Fruit fly (Drosophila melanogaster) whole organism, embryonic: ENCODE results near the gene CG9426.

Experiments used
- Abd-B ChIP-seq: fragments of 200-800 bp; sonication (Bioruptor generic); optimal IDR thresholded peaks from 2 replicates; lab custom pipeline; 2018; ENCODE audit warnings: missing biosample characterization, mild to moderate bottlenecking, missing genetic modification characterization, moderate library complexity
- CG11456 ChIP-seq: fragments of 200-800 bp; sonication (Bioruptor generic); IDR thresholded peaks from 3 replicates; pipeline ENCODE4 v1.3.6; 2022; ENCODE audit warnings: missing biosample characterization, missing genetic modification characterization
- CG12104 ChIP-seq: fragments of 200-800 bp; sonication (Bioruptor generic); optimal IDR thresholded peaks from 3 replicates; lab custom pipeline; 2016; ENCODE audit warnings: missing biosample characterization, missing genetic modification characterization
- CG1233 ChIP-seq: fragments of 200-800 bp; sonication (Bioruptor generic); optimal IDR thresholded peaks from 4 replicates; lab custom pipeline; 2018; ENCODE audit warnings: missing biosample characterization, mild to moderate bottlenecking, missing genetic modification characterization
- CG12391 ChIP-seq: fragments of 200-800 bp; sonication (Bioruptor generic); optimal IDR thresholded peaks from 3 replicates; lab custom pipeline; 2018; ENCODE audit warnings: missing biosample characterization, mild to moderate bottlenecking, missing genetic modification characterization, moderate library complexity
- CG13123 ChIP-seq: fragments of 200-800 bp; sonication (Bioruptor generic); optimal IDR thresholded peaks from 2 replicates; lab custom pipeline; 2016; ENCODE audit warnings: missing biosample characterization, missing genetic modification characterization
- CG13894 ChIP-seq: fragments of 200-800 bp; sonication (Bioruptor generic); optimal IDR thresholded peaks from 3 replicates; lab custom pipeline; 2018; ENCODE audit warnings: missing biosample characterization, mild to moderate bottlenecking, missing genetic modification characterization, moderate library complexity
- CG15514 ChIP-seq: fragments of 200-800 bp; sonication (Bioruptor generic); optimal IDR thresholded peaks from 3 replicates; lab custom pipeline; 2017; ENCODE audit warnings: missing biosample characterization, missing genetic modification characterization, mild to moderate bottlenecking, moderate library complexity, missing genetic modification reagents
- CG18262 ChIP-seq: fragments of 200-800 bp; optimal IDR thresholded peaks from 3 replicates; lab custom pipeline; 2019; ENCODE audit warnings: missing biosample characterization, mild to moderate bottlenecking, missing genetic modification characterization, moderate library complexity
- CG18764 ChIP-seq: fragments of 200-800 bp; sonication (Bioruptor generic); optimal IDR thresholded peaks from 3 replicates; lab custom pipeline; 2016; ENCODE audit warnings: missing biosample characterization, missing genetic modification characterization
- CG31224 ChIP-seq: fragments of 200-800 bp; sonication (Bioruptor generic); IDR thresholded peaks from 2 replicates; pipeline ENCODE4 v1.3.6; 2022; ENCODE audit warnings: missing biosample characterization, missing genetic modification characterization
- CG32772 ChIP-seq: fragments of 200-800 bp; sonication (Bioruptor generic); IDR thresholded peaks from 2 replicates; pipeline ENCODE4 v1.3.6; 2022; ENCODE audit warnings: missing biosample characterization, missing genetic modification characterization
- CG34224 ChIP-seq: fragments of 200-800 bp; sonication (Bioruptor generic); IDR thresholded peaks from 3 replicates; pipeline ENCODE4 v1.3.6; 2022; ENCODE audit warnings: missing biosample characterization, missing genetic modification characterization; ENCODE audit not compliant: partially characterized antibody
- CG34422 ChIP-seq: fragments of 200-800 bp; sonication (Bioruptor generic); IDR thresholded peaks from 3 replicates; pipeline ENCODE4 v1.3.6; 2022; ENCODE audit warnings: missing biosample characterization, missing genetic modification characterization
- CG7372 ChIP-seq: fragments of 200-800 bp; sonication (Bioruptor generic); IDR thresholded peaks from 2 replicates; pipeline ENCODE4 v1.3.6; 2022; ENCODE audit warnings: missing biosample characterization, missing genetic modification characterization
- CG7786 ChIP-seq: fragments of 200-800 bp; sonication (Bioruptor generic); optimal IDR thresholded peaks from 2 replicates; lab custom pipeline; 2016; ENCODE audit warnings: missing biosample characterization, missing genetic modification characterization
- CG8089 ChIP-seq: fragments of 200-800 bp; sonication (Bioruptor generic); optimal IDR thresholded peaks from 3 replicates; lab custom pipeline; 2016; ENCODE audit warnings: missing biosample characterization, missing genetic modification characterization
- CG8944 ChIP-seq: fragments of 200-800 bp; sonication (Bioruptor generic); optimal IDR thresholded peaks from 3 replicates; lab custom pipeline; 2016; ENCODE audit warnings: missing biosample characterization, missing genetic modification characterization
- CG9215 ChIP-seq: fragments of 200-800 bp; sonication (Bioruptor generic); IDR thresholded peaks from 2 replicates; pipeline ENCODE4 v1.3.6; 2022; ENCODE audit warnings: missing biosample characterization, missing genetic modification characterization
- CG9932 ChIP-seq: fragments of 200-800 bp; sonication (Bioruptor generic); IDR thresholded peaks from 2 replicates; pipeline ENCODE4 v1.3.6; 2022; ENCODE audit warnings: missing biosample characterization, missing genetic modification characterization
- CrebB ChIP-seq: fragments of 200-800 bp; sonication (Bioruptor generic); optimal IDR thresholded peaks from 3 replicates; lab custom pipeline; 2018; ENCODE audit warnings: missing biosample characterization, mild to moderate bottlenecking, missing genetic modification characterization
- Dip3 ChIP-seq: fragments of 200-800 bp; sonication (Bioruptor generic); optimal IDR thresholded peaks from 3 replicates; lab custom pipeline; 2016; ENCODE audit warnings: missing biosample characterization, missing genetic modification characterization
- Drgx ChIP-seq: fragments of 200-800 bp; sonication (Bioruptor generic); IDR thresholded peaks from 2 replicates; pipeline ENCODE4 v1.3.6; 2022; ENCODE audit warnings: missing biosample characterization, missing genetic modification characterization
- Ets65A ChIP-seq: fragments of 200-800 bp; sonication (Bioruptor generic); peaks from one replicate; lab custom pipeline; 2016; ENCODE audit warnings: missing biosample characterization, missing genetic modification characterization
- Lhr ChIP-seq: fragments of 200-800 bp; sonication (Bioruptor generic); optimal IDR thresholded peaks from 3 replicates; lab custom pipeline; 2017; ENCODE audit warnings: mild to moderate bottlenecking, missing biosample characterization, missing genetic modification reagents, missing genetic modification characterization
- Lpt ChIP-seq: fragments of >200 bp; optimal IDR thresholded peaks from 2 replicates; lab custom pipeline; 2018; ENCODE audit warnings: missing biosample characterization, missing genetic modification characterization
- Max ChIP-seq: fragments of 200-800 bp; sonication (Bioruptor generic); optimal IDR thresholded peaks from 2 replicates; lab custom pipeline; 2016; ENCODE audit warnings: missing biosample characterization, mild to moderate bottlenecking, missing genetic modification characterization
- Med ChIP-seq: fragments of 200-800 bp; sonication (Bioruptor generic); peaks from one replicate; lab custom pipeline; 2016; ENCODE audit warnings: missing biosample characterization, missing genetic modification characterization, mild to moderate bottlenecking, inconsistent platforms, moderate library complexity
- Optix ChIP-seq: fragments of 200-800 bp; sonication (Bioruptor generic); IDR thresholded peaks from 3 replicates; pipeline ENCODE4 v1.3.6; 2022; ENCODE audit warnings: missing biosample characterization, missing genetic modification characterization
- Six4 ChIP-seq: fragments of 200-800 bp; sonication (Bioruptor generic); optimal IDR thresholded peaks from 2 replicates; lab custom pipeline; 2016; ENCODE audit warnings: missing biosample characterization, missing genetic modification characterization
- Stat92E ChIP-seq, 3 experiments: fragments of >200 bp in 2 of 3; fragments of 200-800 bp in 1 of 3; sonication (Bioruptor generic) in 1 of 3; optimal IDR thresholded peaks; 2 replicates each; lab custom pipeline; 2017 to 2019; ENCODE audit warnings: missing biosample characterization in 3 of 3, missing genetic modification characterization in 3 of 3, mild to moderate bottlenecking in 1 of 3, moderate library complexity in 1 of 3
- Usf ChIP-seq: fragments of 200-800 bp; sonication (Bioruptor generic); optimal IDR thresholded peaks from 2 replicates; lab custom pipeline; 2017; ENCODE audit warnings: missing genotype, missing biosample characterization, missing genetic modification characterization
- Vsx1 ChIP-seq: fragments of 200-800 bp; sonication (Bioruptor generic); optimal IDR thresholded peaks from 2 replicates; lab custom pipeline; 2017; ENCODE audit warnings: missing biosample characterization, mild to moderate bottlenecking, missing genetic modification characterization, missing genetic modification reagents
- amos ChIP-seq: fragments of 200-800 bp; sonication (Bioruptor generic); IDR thresholded peaks from 2 replicates; pipeline ENCODE4 v1.3.6; 2022; ENCODE audit warnings: missing biosample characterization, missing genetic modification characterization; ENCODE audit not compliant: partially characterized antibody
- bbx ChIP-seq: fragments of 200-800 bp; sonication (Bioruptor generic); IDR thresholded peaks from 2 replicates; pipeline ENCODE4 v1.3.6; 2022; ENCODE audit warnings: missing biosample characterization, missing genetic modification characterization; ENCODE audit not compliant: partially characterized antibody
- bcd ChIP-seq: fragments of 200-800 bp; sonication (Bioruptor generic); optimal IDR thresholded peaks from 2 replicates; lab custom pipeline; 2017; ENCODE audit warnings: missing biosample characterization, mild to moderate bottlenecking, missing genetic modification characterization
- bsh ChIP-seq, 2 experiments: fragments of 200-800 bp; sonication (Bioruptor generic); optimal IDR thresholded peaks; 2 replicates each; lab custom pipeline; 2017 to 2018; ENCODE audit warnings: mild to moderate bottlenecking in 2 of 2, missing biosample characterization in 2 of 2, missing genetic modification characterization in 2 of 2, moderate library complexity in 1 of 2
- cwo ChIP-seq: fragments of 200-800 bp; sonication (Bioruptor generic); optimal IDR thresholded peaks from 3 replicates; lab custom pipeline; 2017; ENCODE audit warnings: missing biosample characterization, missing genetic modification characterization, mild to moderate bottlenecking, moderate library complexity, missing genetic modification reagents
- eve ChIP-seq, 2 experiments: fragments of >200 bp; optimal IDR thresholded peaks; 2 replicates each; lab custom pipeline; 2017; ENCODE audit warnings: missing biosample characterization in 2 of 2, missing genetic modification characterization in 2 of 2
- gcm ChIP-seq: fragments of 200-800 bp; sonication (Bioruptor generic); optimal IDR thresholded peaks from 2 replicates; lab custom pipeline; 2019; ENCODE audit warnings: missing biosample characterization, mild to moderate bottlenecking, missing genetic modification characterization, moderate library complexity
- grau ChIP-seq: fragments of 200-800 bp; optimal IDR thresholded peaks from 3 replicates; lab custom pipeline; 2019; ENCODE audit warnings: missing biosample characterization, mild to moderate bottlenecking, missing genetic modification characterization, moderate library complexity
- ind ChIP-seq: fragments of 200-800 bp; sonication (Bioruptor generic); optimal IDR thresholded peaks from 3 replicates; lab custom pipeline; 2016; ENCODE audit warnings: missing biosample characterization, missing genetic modification characterization
- kay ChIP-seq: fragments of 200-800 bp; sonication (Bioruptor generic); optimal IDR thresholded peaks from 2 replicates; lab custom pipeline; 2016; ENCODE audit warnings: missing biosample characterization, missing genetic modification characterization
- pfk ChIP-seq: fragments of 200-800 bp; sonication (Bioruptor generic); optimal IDR thresholded peaks from 2 replicates; lab custom pipeline; 2018; ENCODE audit warnings: missing biosample characterization, mild to moderate bottlenecking, missing genetic modification characterization, moderate library complexity
- prd ChIP-seq, 3 experiments: fragments of >200 bp in 2 of 3; fragments of 200-800 bp in 1 of 3; sonication (Bioruptor generic) in 1 of 3; optimal IDR thresholded peaks in 2 of 3; IDR thresholded peaks in 1 of 3; 2 replicates in 2 of 3; 3 replicates in 1 of 3; pipeline versions ENCODE4 v1.3.6 to Lab custom; 2017 to 2022; ENCODE audit warnings: missing biosample characterization in 1 of 3, missing genetic modification characterization in 1 of 3
- ranshi ChIP-seq: fragments of 200-800 bp; sonication (Bioruptor generic); IDR thresholded peaks from 2 replicates; pipeline ENCODE4 v1.3.6; 2022; ENCODE audit warnings: missing biosample characterization, missing genetic modification characterization
- salm ChIP-seq: fragments of 200-800 bp; sonication (Bioruptor generic); optimal IDR thresholded peaks from 2 replicates; lab custom pipeline; 2018; ENCODE audit warnings: missing biosample characterization, mild to moderate bottlenecking, missing genetic modification characterization
- stc ChIP-seq: fragments of 200-800 bp; sonication (Bioruptor generic); IDR thresholded peaks from 2 replicates; pipeline ENCODE4 v1.3.6; 2022; ENCODE audit warnings: missing biosample characterization, missing genetic modification characterization
- tin ChIP-seq: fragments of 200-800 bp; sonication (Bioruptor generic); optimal IDR thresholded peaks from 3 replicates; lab custom pipeline; 2016; ENCODE audit warnings: missing biosample characterization, missing genetic modification characterization
- wek ChIP-seq: fragments of 200-800 bp; sonication (Bioruptor generic); optimal IDR thresholded peaks from 3 replicates; lab custom pipeline; 2018; ENCODE audit warnings: missing biosample characterization, mild to moderate bottlenecking, missing genetic modification characterization, moderate library complexity

The CG9426 gene

DNA sequence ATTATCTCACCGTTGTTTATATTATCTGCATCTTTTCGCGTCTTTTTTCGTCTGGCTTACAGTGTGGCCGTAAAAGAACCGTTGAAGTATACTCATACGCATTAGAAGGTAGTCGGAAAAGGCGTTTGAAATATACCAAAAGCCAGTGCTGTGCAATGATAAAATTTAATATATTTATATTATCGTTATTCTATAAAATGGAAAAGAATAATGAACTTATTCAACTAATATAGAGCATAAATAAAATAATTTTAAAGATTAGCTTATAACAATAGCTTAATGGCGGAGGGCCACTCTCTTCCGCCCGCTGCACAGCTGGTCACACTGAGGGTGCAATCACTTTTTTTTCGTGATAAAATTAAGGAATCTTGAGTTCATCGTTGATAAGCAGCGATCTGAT lies 27.8 kb downstream of the CG9426 start, which contains the start of the genes CG16974 and Edem2 (continued):
- TF ChIP-seq CG9215 (GFP tag; lab: Robert Waterston, UW) (peak; percentile 70), Max (peak; percentile 60), salm (tag; lab: Kevin White, UChicago) (peak; percentile 46), amos (GFP tag; lab: Robert Waterston, UW) (no peak), tin (GFP tag; lab: Kevin White, UChicago) (peak; percentile 79), pfk (GFP tag; lab: Kevin White, UChicago) (no peak), CG34422 (GFP tag; lab: Robert Waterston, UW) (peak; percentile 84), wek (GFP tag; lab: Kevin White, UChicago) (no peak), bbx (no peak), prd (optimal IDR thresholded peaks at IDR 0.05; lab: Kevin White, UChicago) (no peak), prd (GFP tag; IDR thresholded peaks at IDR 0.05; lab: Robert Waterston, UW) (peak; percentile 90), ind (GFP tag; lab: Kevin White, UChicago) (peak; percentile 83), CG15514 (GFP tag; lab: Kevin White, UChicago) (no peak), CG12391 (tag; lab: Kevin White, UChicago) (peak; percentile 91), Usf (GFP tag; lab: Kevin White, UChicago) (peak; percentile 3), CG31224 (peak; percentile 72), Vsx1 (no peak), CrebB (peak; percentile 12), Ets65A (GFP tag; lab: Kevin White, UChicago) (peak; percentile 91), CG8089 (GFP tag; lab: Kevin White, UChicago) (no peak), bsh (GFP tag; optimal IDR thresholded peaks at IDR 0.05; lab: Kevin White, UChicago) (no peak), CG18262 (tag; lab: Kevin White, UChicago) (no peak), CG32772 (GFP tag; lab: Robert Waterston, UW) (peak; percentile 85), CG7786 (no peak), Stat92E (GFP tag; optimal IDR thresholded peaks at IDR 0.05; lab: Kevin White, UChicago) (no peak), Six4 (GFP tag; lab: Kevin White, UChicago) (peak; percentile 64), grau (tag; lab: Kevin White, UChicago) (peak; percentile 73), CG13894 (tag; lab: Kevin White, UChicago) (no peak), CG8944 (GFP tag; lab: Kevin White, UChicago) (no peak), gcm (GFP tag; lab: Kevin White, UChicago) (no peak), Dip3 (GFP tag; lab: Kevin White, UChicago) (peak; percentile 19), kay (GFP tag; lab: Kevin White, UChicago) (peak; percentile 49), CG7372 (GFP tag; lab: Robert Waterston, UW) (peak; percentile 44; the same call in 1 of the 2 replicates), CG34224 (GFP tag; lab: Robert Waterston, UW) (no peak), Optix (GFP tag; lab: Robert Waterston, UW) (peak; percentile 61; the same call in 1 of the 3 replicates), Drgx (no peak), CG1233 (peak; percentile 50), CG13123 (GFP tag; lab: Kevin White, UChicago) (peak; percentile 64), Abd-B (no peak), stc (GFP tag; lab: Robert Waterston, UW) (peak; percentile 69), ranshi (GFP tag; lab: Robert Waterston, UW) (peak; percentile 73; the same call in 1 of the 2 replicates), bcd (GFP tag; lab: Kevin White, UChicago) (peak; percentile 70), CG18764 (peak; percentile 74), Lhr (peak; percentile 89), CG12104 (GFP tag; lab: Kevin White, UChicago) (peak; percentile 60), CG11456 (GFP tag; lab: Robert Waterston, UW) (peak; percentile 84), Lpt (GFP tag; lab: Kevin White, UChicago) (no peak), Med (GFP tag; lab: Kevin White, UChicago) (peak; percentile 89), cwo (GFP tag; lab: Kevin White, UChicago) (no peak), eve (GFP tag; optimal IDR thresholded peaks at IDR 0.05; lab: Kevin White, UChicago) (no peak), CG9932 (GFP tag; lab: Robert Waterston, UW) (peak; percentile 83)
